In the genomic region with DNA sequence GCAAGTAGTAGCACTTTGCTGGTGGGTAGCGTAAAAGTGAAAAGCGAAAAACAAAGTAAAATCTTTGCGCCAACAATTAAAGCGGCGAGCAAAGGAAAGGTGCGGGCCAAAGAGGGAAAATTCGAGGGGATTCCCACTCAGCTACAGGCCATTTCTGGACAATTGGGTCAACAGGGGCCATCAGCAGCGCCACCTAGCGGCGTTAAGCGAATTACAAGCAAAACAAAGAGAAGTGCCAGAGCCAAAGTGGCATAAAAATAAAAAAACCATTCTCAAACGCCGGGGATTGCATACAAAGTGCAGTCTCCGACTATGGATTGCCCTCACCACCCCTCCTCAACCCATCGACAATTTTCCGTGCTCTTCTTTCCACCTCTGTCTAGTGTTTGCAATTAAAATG, we compare ENCODE assay signal across 3 fruit fly cellular contexts.
TF ChIP-seq lines count a peak whose summit lies in the region.

No protein-coding gene starts in this region.

- TF ChIP-seq CTCF in S2 (optimal IDR thresholded peaks at IDR 0.05; lab: Kevin White, UChicago): peak; percentile 74 to 79
- peak; percentile 85 for TF ChIP-seq CTCF in whole organism, embryonic (GFP tag; optimal IDR thresholded peaks at IDR 0.05; lab: Kevin White, UChicago)

TF ChIP-seq in whole organism, embryonic, 481 proteins besides CTCF, POLR2A, EP300 and RAD21:
- peak; percentile 7 for TF ChIP-seq sens (GFP tag; lab: Kevin White, UChicago)
- no peak for TF ChIP-seq CG15073 (GFP tag; optimal IDR thresholded peaks at IDR 0.05; lab: Kevin White, UChicago)
- 0 out of 4 replicates have a peak, but pooled peaks have one; percentile 11 for TF ChIP-seq chinmo (GFP tag; IDR thresholded peaks at IDR 0.05; lab: Robert Waterston, UW; ENCODE audit: partially characterized antibody)

TF ChIP-seq in whole organism, pupa, 21 proteins besides CTCF, POLR2A, EP300 and RAD21:
- TF ChIP-seq Pif1A (GFP tag; optimal IDR thresholded peaks at IDR 0.05; lab: Kevin White, UChicago) (no peak), Pif1B (GFP tag; optimal IDR thresholded peaks at IDR 0.05; lab: Kevin White, UChicago) (no peak), CG12605 (GFP tag; IDR thresholded peaks at IDR 0.05; lab: Robert Waterston, UW) (no peak), fd96Ca (GFP tag; IDR thresholded peaks at IDR 0.05; lab: Robert Waterston, UW) (0 out of 3 replicates have a peak, but pooled peaks have one; percentile 37), CG14655 (GFP tag; optimal IDR thresholded peaks at IDR 0.05; lab: Kevin White, UChicago) (no peak)
